Fruit fly (Drosophila melanogaster) whole organism, embryonic: ENCODE results near the gene aru.

Experiments used
- Abd-B ChIP-seq: fragments of 200-800 bp; sonication (Bioruptor generic); optimal IDR thresholded peaks from 2 replicates; lab custom pipeline; 2018; ENCODE audit warnings: missing biosample characterization, mild to moderate bottlenecking, missing genetic modification characterization, moderate library complexity
- Aef1 ChIP-seq: fragments of 200-800 bp; sonication (Bioruptor generic); IDR thresholded peaks from 3 replicates; pipeline ENCODE4 v1.3.6; 2022; ENCODE audit warnings: missing biosample characterization, missing genetic modification characterization
- Bteb2 ChIP-seq: fragments of 200-800 bp; sonication (Bioruptor generic); optimal IDR thresholded peaks from 2 replicates; lab custom pipeline; 2016; ENCODE audit warnings: missing biosample characterization, missing genetic modification characterization
- CG10267 ChIP-seq: fragments of 200-800 bp; sonication (Bioruptor generic); optimal IDR thresholded peaks from 2 replicates; lab custom pipeline; 2018; ENCODE audit warnings: missing biosample characterization, mild to moderate bottlenecking, missing genetic modification characterization, moderate library complexity
- CG10321 ChIP-seq: fragments of 200-800 bp; sonication (Bioruptor generic); IDR thresholded peaks from 2 replicates; pipeline ENCODE4 v1.3.6; 2022; ENCODE audit warnings: missing biosample characterization, missing genetic modification characterization
- CG10654 ChIP-seq: fragments of 200-800 bp; sonication (Bioruptor generic); optimal IDR thresholded peaks from 2 replicates; lab custom pipeline; 2016; ENCODE audit warnings: missing biosample characterization, missing genetic modification characterization
- CG11456 ChIP-seq: fragments of 200-800 bp; sonication (Bioruptor generic); IDR thresholded peaks from 3 replicates; pipeline ENCODE4 v1.3.6; 2022; ENCODE audit warnings: missing biosample characterization, missing genetic modification characterization
- CG15514 ChIP-seq: fragments of 200-800 bp; sonication (Bioruptor generic); optimal IDR thresholded peaks from 3 replicates; lab custom pipeline; 2017; ENCODE audit warnings: missing biosample characterization, missing genetic modification characterization, mild to moderate bottlenecking, moderate library complexity, missing genetic modification reagents
- CG1603 ChIP-seq: fragments of 200-800 bp; sonication (Bioruptor generic); optimal IDR thresholded peaks from 2 replicates; lab custom pipeline; 2019; ENCODE audit warnings: missing biosample characterization, mild to moderate bottlenecking, missing genetic modification characterization, moderate library complexity
- CG16779 ChIP-seq: fragments of 200-800 bp; sonication (Bioruptor generic); IDR thresholded peaks from 2 replicates; pipeline ENCODE4 v1.3.6; 2022; ENCODE audit warnings: missing biosample characterization, missing genetic modification characterization
- CG17829 ChIP-seq: fragments of 200-800 bp; optimal IDR thresholded peaks from 2 replicates; lab custom pipeline; 2019; ENCODE audit warnings: missing biosample characterization, mild to moderate bottlenecking, missing genetic modification characterization, moderate library complexity
- CG2889 ChIP-seq: fragments of 200-800 bp; sonication (Bioruptor generic); IDR thresholded peaks from 3 replicates; pipeline ENCODE4 v1.3.6; 2022; ENCODE audit warnings: missing biosample characterization, missing genetic modification characterization
- CG30020 ChIP-seq: fragments of 200-800 bp; optimal IDR thresholded peaks from 2 replicates; lab custom pipeline; 2019; ENCODE audit warnings: missing biosample characterization, mild to moderate bottlenecking, missing genetic modification characterization, moderate library complexity
- CG31388 ChIP-seq: fragments of 200-800 bp; sonication (Bioruptor generic); optimal IDR thresholded peaks from 2 replicates; lab custom pipeline; 2016; ENCODE audit warnings: missing biosample characterization, missing genetic modification characterization
- CG32772 ChIP-seq: fragments of 200-800 bp; sonication (Bioruptor generic); IDR thresholded peaks from 2 replicates; pipeline ENCODE4 v1.3.6; 2022; ENCODE audit warnings: missing biosample characterization, missing genetic modification characterization
- CG3847 ChIP-seq: fragments of 200-800 bp; sonication (Bioruptor generic); IDR thresholded peaks from 2 replicates; pipeline ENCODE4 v1.3.6; 2022; ENCODE audit warnings: missing biosample characterization, missing genetic modification characterization
- CG4617 ChIP-seq: fragments of 200-800 bp; sonication (Bioruptor generic); optimal IDR thresholded peaks from 3 replicates; lab custom pipeline; 2016; ENCODE audit warnings: missing biosample characterization, missing genetic modification characterization, borderline replicate concordance
- CG4730 ChIP-seq: fragments of 200-800 bp; sonication (Bioruptor generic); IDR thresholded peaks from 2 replicates; pipeline ENCODE4 v1.3.6; 2022; ENCODE audit warnings: missing biosample characterization, missing genetic modification characterization
- CG6791 ChIP-seq: fragments of 200-800 bp; sonication (Bioruptor generic); IDR thresholded peaks from 3 replicates; pipeline ENCODE4 v1.3.6; 2022; ENCODE audit warnings: missing biosample characterization, missing genetic modification characterization; ENCODE audit not compliant: partially characterized antibody
- CG9817 ChIP-seq: fragments of 200-800 bp; sonication (Bioruptor generic); optimal IDR thresholded peaks from 2 replicates; lab custom pipeline; 2018; ENCODE audit warnings: missing biosample characterization, mild to moderate bottlenecking, missing genetic modification characterization, moderate library complexity
- CTCF ChIP-seq: fragments of 200-800 bp; sonication (Bioruptor generic); optimal IDR thresholded peaks from 2 replicates; lab custom pipeline; 2017; ENCODE audit warnings: missing biosample characterization, mild to moderate bottlenecking, missing genetic modification characterization, moderate library complexity
- Dek ChIP-seq: fragments of 200-800 bp; sonication (Bioruptor generic); optimal IDR thresholded peaks from 3 replicates; lab custom pipeline; 2019; ENCODE audit warnings: missing biosample characterization, mild to moderate bottlenecking, missing genetic modification characterization, moderate library complexity
- Dp ChIP-seq: fragments of 200-800 bp; sonication (Bioruptor generic); optimal IDR thresholded peaks from 2 replicates; lab custom pipeline; 2018; ENCODE audit warnings: missing biosample characterization, mild to moderate bottlenecking, missing genetic modification characterization, moderate library complexity
- E2f2 ChIP-seq: fragments of 200-800 bp; sonication (Bioruptor generic); IDR thresholded peaks from 2 replicates; pipeline ENCODE4 v1.3.6; 2022; ENCODE audit warnings: missing biosample characterization, missing genetic modification characterization
- Ets65A ChIP-seq: fragments of 200-800 bp; sonication (Bioruptor generic); peaks from one replicate; lab custom pipeline; 2016; ENCODE audit warnings: missing biosample characterization, missing genetic modification characterization
- Fer3 ChIP-seq: fragments of 200-800 bp; sonication (Bioruptor generic); optimal IDR thresholded peaks from 2 replicates; lab custom pipeline; 2018; ENCODE audit warnings: missing biosample characterization, mild to moderate bottlenecking, missing genetic modification characterization, moderate library complexity
- Hr78 ChIP-seq, 2 experiments: fragments of 200-800 bp in 1 of 2; fragments of >200 bp in 1 of 2; sonication (Bioruptor generic) in 1 of 2; optimal IDR thresholded peaks; 2 replicates each; lab custom pipeline; 2017 to 2019; ENCODE audit warnings: missing biosample characterization in 2 of 2, missing genetic modification characterization in 2 of 2, mild to moderate bottlenecking in 1 of 2, moderate library complexity in 1 of 2
- Hsf ChIP-seq: fragments of 200-800 bp; sonication (Bioruptor generic); optimal IDR thresholded peaks from 3 replicates; lab custom pipeline; 2016; ENCODE audit warnings: missing biosample characterization, missing genetic modification characterization
- Lhr ChIP-seq: fragments of 200-800 bp; sonication (Bioruptor generic); optimal IDR thresholded peaks from 3 replicates; lab custom pipeline; 2017; ENCODE audit warnings: mild to moderate bottlenecking, missing biosample characterization, missing genetic modification reagents, missing genetic modification characterization
- MBD-R2 ChIP-seq: fragments of 200-800 bp; sonication (Bioruptor generic); IDR thresholded peaks from 2 replicates; pipeline ENCODE4 v1.3.6; 2022; ENCODE audit warnings: missing biosample characterization, missing genetic modification characterization
- Med ChIP-seq: fragments of 200-800 bp; sonication (Bioruptor generic); peaks from one replicate; lab custom pipeline; 2016; ENCODE audit warnings: missing biosample characterization, missing genetic modification characterization, mild to moderate bottlenecking, inconsistent platforms, moderate library complexity
- Meics ChIP-seq: fragments of 200-800 bp; sonication (Bioruptor generic); optimal IDR thresholded peaks from 2 replicates; lab custom pipeline; 2017; ENCODE audit warnings: missing biosample characterization, mild to moderate bottlenecking, missing genetic modification characterization
- Myb ChIP-seq: fragments of 200-800 bp; sonication (Bioruptor generic); optimal IDR thresholded peaks from 2 replicates; lab custom pipeline; 2016; ENCODE audit warnings: missing biosample characterization, missing genetic modification characterization
- NC2α ChIP-seq: fragments of 200-800 bp; sonication (Bioruptor generic); optimal IDR thresholded peaks from 2 replicates; lab custom pipeline; 2016; ENCODE audit warnings: missing biosample characterization, missing genetic modification characterization
- NfI ChIP-seq: fragments of 200-800 bp; sonication (Bioruptor generic); optimal IDR thresholded peaks from 3 replicates; lab custom pipeline; 2018; ENCODE audit warnings: missing biosample characterization, mild to moderate bottlenecking, missing genetic modification characterization, moderate library complexity
- Ssrp ChIP-seq: fragments of 200-800 bp; sonication (Bioruptor generic); optimal IDR thresholded peaks from 2 replicates; lab custom pipeline; 2018; ENCODE audit warnings: missing biosample characterization, mild to moderate bottlenecking, missing genetic modification characterization, moderate library complexity
- Trl ChIP-seq, 3 experiments: fragments of >200 bp in 2 of 3; fragments of 200-800 bp in 1 of 3; sonication (Bioruptor generic) in 1 of 3; optimal IDR thresholded peaks; 2 replicates in 1 of 3; 3 replicates in 2 of 3; lab custom pipeline; 2016 to 2017; ENCODE audit warnings: missing biosample characterization in 1 of 3, missing genetic modification characterization in 1 of 3
- btn ChIP-seq: fragments of 200-800 bp; sonication (Bioruptor generic); optimal IDR thresholded peaks from 2 replicates; lab custom pipeline; 2016; ENCODE audit warnings: missing biosample characterization, missing genetic modification characterization
- esg ChIP-seq: fragments of 200-800 bp; sonication (Bioruptor generic); conservative IDR thresholded peaks from 2 replicates; pipeline ENCODE4 v1.3.6; 2022; ENCODE audit warnings: missing biosample characterization, missing genetic modification characterization
- gem ChIP-seq: fragments of 200-800 bp; sonication (Bioruptor generic); optimal IDR thresholded peaks from 2 replicates; lab custom pipeline; 2019; ENCODE audit warnings: missing biosample characterization, mild to moderate bottlenecking, missing genetic modification characterization, moderate library complexity
- grau ChIP-seq: fragments of 200-800 bp; optimal IDR thresholded peaks from 3 replicates; lab custom pipeline; 2019; ENCODE audit warnings: missing biosample characterization, mild to moderate bottlenecking, missing genetic modification characterization, moderate library complexity
- jumu ChIP-seq: fragments of 200-800 bp; sonication (Bioruptor generic); optimal IDR thresholded peaks from 3 replicates; lab custom pipeline; 2016; ENCODE audit warnings: missing biosample characterization, missing genetic modification characterization
- kni ChIP-seq: fragments of 200-800 bp; sonication (Bioruptor generic); optimal IDR thresholded peaks from 3 replicates; lab custom pipeline; 2017; ENCODE audit warnings: mild to moderate bottlenecking, missing biosample characterization, missing genetic modification reagents, missing genetic modification characterization
- pzg ChIP-seq: fragments of 200-800 bp; sonication (Bioruptor generic); optimal IDR thresholded peaks from 3 replicates; lab custom pipeline; 2018; ENCODE audit warnings: missing biosample characterization, mild to moderate bottlenecking, missing genetic modification characterization, moderate library complexity
- salm ChIP-seq: fragments of 200-800 bp; sonication (Bioruptor generic); optimal IDR thresholded peaks from 2 replicates; lab custom pipeline; 2018; ENCODE audit warnings: missing biosample characterization, mild to moderate bottlenecking, missing genetic modification characterization
- so ChIP-seq: fragments of 200-800 bp; sonication (Bioruptor generic); IDR thresholded peaks from 3 replicates; pipeline ENCODE4 v1.3.6; 2022; ENCODE audit warnings: missing biosample characterization, missing genetic modification characterization
- trem ChIP-seq: fragments of 200-800 bp; optimal IDR thresholded peaks from 3 replicates; lab custom pipeline; 2019; ENCODE audit warnings: missing biosample characterization, mild to moderate bottlenecking, missing genetic modification characterization, moderate library complexity
- z ChIP-seq: fragments of 200-800 bp; sonication (Bioruptor generic); IDR thresholded peaks from 3 replicates; pipeline ENCODE4 v1.3.6; 2022; ENCODE audit warnings: missing biosample characterization, missing genetic modification characterization
- zen ChIP-seq: fragments of 200-800 bp; sonication (Bioruptor generic); optimal IDR thresholded peaks from 3 replicates; lab custom pipeline; 2018; ENCODE audit warnings: missing biosample characterization, mild to moderate bottlenecking, missing genetic modification characterization, moderate library complexity

Gene aru

DNA sequence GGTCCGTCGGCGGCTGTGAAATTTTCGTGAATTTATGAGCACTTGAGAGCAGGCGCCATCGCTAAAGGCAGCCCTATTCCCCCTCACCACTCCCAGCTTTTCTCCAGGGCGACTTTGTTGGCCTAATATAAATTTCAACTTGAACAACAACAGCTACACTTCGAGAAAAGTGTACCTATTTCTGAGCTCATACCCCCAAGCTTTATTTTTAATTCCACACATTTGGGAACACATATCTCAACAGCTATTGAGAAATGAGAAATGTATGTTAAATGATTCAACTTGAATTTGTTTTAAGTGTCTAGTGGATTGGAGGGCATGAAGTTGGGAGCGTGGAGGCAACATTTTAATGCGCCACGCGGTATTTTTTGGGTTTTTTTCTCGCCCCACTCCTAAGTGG lies 18.6 kb upstream of the aru start (continued):
- TF ChIP-seq NfI (GFP tag; lab: Kevin White, UChicago) (peak; percentile 20), CG10654 (GFP tag; lab: Kevin White, UChicago) (no peak), Trl (optimal IDR thresholded peaks at IDR 0.05; lab: Kevin White, UChicago) (no peak), Trl (GFP tag; optimal IDR thresholded peaks at IDR 0.05; lab: Kevin White, UChicago) (no peak), salm (no peak), CG16779 (GFP tag; lab: Robert Waterston, UW) (no peak), grau (peak; percentile 11), CG2889 (GFP tag; lab: Robert Waterston, UW) (0 out of 3 replicates have a peak, but pooled peaks have one; percentile 20), Hsf (no peak), CG4730 (GFP tag; lab: Robert Waterston, UW) (no peak), esg (GFP tag; lab: Robert Waterston, UW) (peak; percentile 19; the same call in 1 of the 2 replicates), Meics (peak; percentile 29), Aef1 (GFP tag; lab: Robert Waterston, UW) (no peak), zen (no peak), so (GFP tag; lab: Robert Waterston, UW) (no peak), z (GFP tag; lab: Robert Waterston, UW) (no peak), CG31388 (GFP tag; lab: Kevin White, UChicago) (no peak), gem (tag; lab: Kevin White, UChicago) (no peak), kni (GFP tag; lab: Kevin White, UChicago) (no peak), MBD-R2 (GFP tag; lab: Robert Waterston, UW) (no peak), CG32772 (GFP tag; lab: Robert Waterston, UW) (no peak), btn (GFP tag; lab: Kevin White, UChicago) (no peak), CG10267 (no peak)
- TF ChIP-seq, all 482 proteins: peak for 47

DNA sequence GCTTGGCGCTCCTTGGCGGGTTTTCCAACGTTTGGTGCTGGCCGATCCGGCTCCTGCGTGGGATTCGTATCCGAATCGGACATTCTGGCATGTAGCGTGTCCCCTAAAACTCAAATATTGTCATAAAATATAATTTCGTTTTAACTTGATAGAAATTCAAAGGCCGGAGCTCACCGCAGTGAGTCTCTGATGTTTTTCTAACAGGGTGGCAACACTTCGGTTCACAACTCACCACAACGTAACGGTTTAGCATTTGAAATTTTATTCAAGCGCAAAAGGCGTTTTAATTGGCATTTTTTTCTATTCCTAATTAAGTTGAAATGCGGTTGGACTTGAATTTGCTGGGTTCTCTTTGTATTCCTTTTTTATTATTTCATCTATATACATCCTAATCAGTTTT lies 16.8 kb upstream of the aru start, which contains the start of gene CG15824:
TSS of gene CG15824 (minus strand) at position 172 of the 400 bp plus-strand sequence.
- peak; percentile 88 for TF ChIP-seq E2f2
- no peak for TF ChIP-seq Fer3
- TF ChIP-seq Lhr (GFP tag; lab: Kevin White, UChicago), result peak; percentile 3
- no peak for TF ChIP-seq CG17829 (tag; lab: Kevin White, UChicago)
- TF ChIP-seq CTCF (GFP tag; lab: Kevin White, UChicago), result peak; percentile 46
- TF ChIP-seq Ssrp (tag; lab: Kevin White, UChicago), result no peak
- TF ChIP-seq Med (GFP tag; lab: Kevin White, UChicago), result peak; percentile 18
- peak; percentile 4 for TF ChIP-seq pzg
- 0 out of 2 replicates have a peak, but pooled peaks have one; percentile 6 for TF ChIP-seq CG3847 (GFP tag; lab: Robert Waterston, UW)
- 0 out of 3 replicates have a peak, but pooled peaks have one; percentile 41 for TF ChIP-seq CG11456 (GFP tag; lab: Robert Waterston, UW)
- peak; percentile 79 for TF ChIP-seq Dp
- TF ChIP-seq trem (tag; lab: Kevin White, UChicago), result peak; percentile 24
- peak; percentile 95 for TF ChIP-seq Myb (GFP tag; lab: Kevin White, UChicago)

dm6 chr2L:877002-877401 lies 8.8 kb upstream of the aru start, which contains the start of gene ninaA:
Gene ninaA (plus strand): TSS chr2L:877302.
- TF ChIP-seq Hr78 (GFP tag; optimal IDR thresholded peaks at IDR 0.05; lab: Kevin White, UChicago), result no peak
- no peak for TF ChIP-seq CG6791
- TF ChIP-seq CG15514 (GFP tag; lab: Kevin White, UChicago), result no peak
- TF ChIP-seq CG4730 (GFP tag; lab: Robert Waterston, UW), result no peak
- TF ChIP-seq z (GFP tag; lab: Robert Waterston, UW), result no peak
- TF ChIP-seq CG1603 (tag; lab: Kevin White, UChicago), result no peak
- TF ChIP-seq CG30020 (tag; lab: Kevin White, UChicago), result no peak
- no peak for TF ChIP-seq CG10321
- TF ChIP-seq Bteb2 (GFP tag; lab: Kevin White, UChicago), result no peak
- TF ChIP-seq Abd-B (GFP tag; lab: Kevin White, UChicago), result no peak
- TF ChIP-seq CG9817, result no peak
- no peak for TF ChIP-seq Ets65A (GFP tag; lab: Kevin White, UChicago)
- no peak for TF ChIP-seq jumu (GFP tag; lab: Kevin White, UChicago)
- TF ChIP-seq Dek (tag; lab: Kevin White, UChicago), result no peak
- TF ChIP-seq CG4617, result no peak
- TF ChIP-seq NC2α (GFP tag; lab: Kevin White, UChicago), result no peak
- TF ChIP-seq, all 482 proteins: peak for 0
